Worm (Caenorhabditis elegans) whole organism, midembryonic: ENCODE data around the gene F40C5.1.

Experiments used
- T22C8.4 ChIP-seq: fragments of 200-800 bp; sonication (Bioruptor generic); IDR thresholded peaks from 2 replicates; pipeline ENCODE4 v1.3.6; 2022; ENCODE audit warnings: missing genetic modification characterization, missing compliant biosample characterization
- cog-1 ChIP-seq: sonication (generic microtip); optimal IDR thresholded peaks from 2 replicates; lab custom pipeline; 2016; ENCODE audit warnings: missing genetic modification characterization, missing compliant biosample characterization
- flt-1 ChIP-seq: fragments of 200-800 bp; sonication (Bioruptor generic); IDR thresholded peaks from 2 replicates; pipeline ENCODE4 v1.3.6; 2022; ENCODE audit warnings: missing genetic modification characterization, missing compliant biosample characterization
- klf-2 ChIP-seq: fragments of 200-800 bp; sonication (Bioruptor generic); conservative IDR thresholded peaks from 2 replicates; pipeline ENCODE4 v1.3.6; 2022; ENCODE audit warnings: missing genetic modification reagents, missing genetic modification characterization, missing compliant biosample characterization
- med-1 ChIP-seq: sonication (generic microtip); optimal IDR thresholded peaks from 2 replicates; lab custom pipeline; 2017; ENCODE audit warnings: missing genetic modification characterization, mild to moderate bottlenecking, missing compliant biosample characterization, antibody characterized with exemption, missing genetic modification reagents; ENCODE audit not compliant: insufficient read depth
- tab-1 ChIP-seq: fragments of 200-800 bp; sonication (Bioruptor generic); IDR thresholded peaks from 2 replicates; pipeline ENCODE4 v1.3.6; 2022; ENCODE audit warnings: missing genetic modification characterization, missing compliant biosample characterization
- ztf-23 ChIP-seq: fragments of 200-800 bp; sonication (Bioruptor generic); IDR thresholded peaks from 2 replicates; pipeline ENCODE4 v1.3.6; 2022; ENCODE audit warnings: missing genetic modification reagents, missing genetic modification characterization, missing compliant biosample characterization
- ztf-29 ChIP-seq: fragments of 200-800 bp; sonication (Bioruptor generic); IDR thresholded peaks from 2 replicates; pipeline ENCODE4 v1.3.6; 2022; ENCODE audit warnings: missing genetic modification reagents, missing genetic modification characterization, missing compliant biosample characterization

DNA sequence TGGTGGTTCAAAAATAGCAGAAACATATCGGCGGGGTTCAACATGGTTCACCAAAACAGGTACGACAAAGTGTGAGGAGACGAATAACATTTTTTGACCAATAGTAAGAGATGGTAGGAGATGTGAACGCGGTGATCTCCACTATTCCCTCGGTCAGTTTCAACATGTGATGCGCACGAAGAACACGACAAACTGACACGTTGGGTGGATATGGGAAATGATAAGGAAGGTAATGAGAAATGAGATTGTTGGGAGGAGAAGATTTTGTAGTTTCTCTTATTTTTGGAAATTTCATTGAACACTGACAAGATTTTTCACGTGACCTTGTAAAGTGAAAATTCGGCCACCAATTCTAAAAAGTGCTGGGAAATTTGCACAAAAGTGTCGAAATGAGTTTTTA lies 38.2 kb downstream of the F40C5.1 start:
- TF ChIP-seq flt-1 (GFP tag; lab: Robert Waterston, UW) (no peak), cog-1 (tag; lab: Kevin White, UChicago) (no peak), ztf-23 (GFP tag; lab: Robert Waterston, UW) (no peak), T22C8.4 (GFP tag; lab: Robert Waterston, UW) (no peak), ztf-29 (GFP tag; lab: Robert Waterston, UW) (no peak), med-1 (no peak), tab-1 (no peak), klf-2 (GFP tag; lab: Robert Waterston, UW) (no peak)
